Worm (Caenorhabditis elegans) whole organism, young adult: ENCODE results near the gene C18E9.9.

Experiments used
- B0035.1 ChIP-seq: sonication (generic microtip); optimal IDR thresholded peaks from 2 replicates; lab custom pipeline; 2016; ENCODE audit warnings: missing genetic modification characterization, mild to moderate bottlenecking, missing compliant biosample characterization, missing genotype, missing genetic modification reagents
- F37B4.10 ChIP-seq: fragments of 200-800 bp; sonication (Bioruptor generic); IDR thresholded peaks from 2 replicates; pipeline ENCODE4 v1.3.6; 2022; ENCODE audit warnings: missing genetic modification characterization, missing compliant biosample characterization
- F55B11.4 ChIP-seq: sonication (generic microtip); optimal IDR thresholded peaks from 2 replicates; lab custom pipeline; 2016; ENCODE audit warnings: missing compliant biosample characterization, missing genetic modification characterization, borderline replicate concordance; ENCODE audit not compliant: insufficient read depth
- K12H6.12 ChIP-seq: fragments of 200-800 bp; sonication (Bioruptor generic); optimal IDR thresholded peaks from 2 replicates; lab custom pipeline; 2018; ENCODE audit warnings: mild to moderate bottlenecking, missing genetic modification characterization, missing compliant biosample characterization
- bed-2 ChIP-seq: fragments of 200-800 bp; sonication (Bioruptor generic); IDR thresholded peaks from 2 replicates; pipeline ENCODE4 v1.3.6; 2022; ENCODE audit warnings: missing genetic modification reagents, missing genetic modification characterization, missing compliant biosample characterization
- cebp-1 ChIP-seq, 2 experiments: fragments of 200-800 bp in 1 of 2; sonication (Bioruptor generic) in 1 of 2; sonication (generic microtip) in 1 of 2; IDR thresholded peaks in 1 of 2; optimal IDR thresholded peaks in 1 of 2; 2 replicates each; pipeline versions ENCODE4 v1.3.6 to Lab custom; 2017 to 2022; ENCODE audit warnings: missing compliant biosample characterization in 2 of 2, missing genetic modification characterization in 2 of 2, mild to moderate bottlenecking in 1 of 2, missing genetic modification reagents in 1 of 2, moderate library complexity in 1 of 2
- ceh-27 ChIP-seq: fragments of 200-800 bp; sonication (Bioruptor generic); optimal IDR thresholded peaks from 2 replicates; lab custom pipeline; 2018; ENCODE audit warnings: mild to moderate bottlenecking, missing genetic modification characterization, moderate library complexity, missing compliant biosample characterization
- ceh-40 ChIP-seq: fragments of 200-800 bp; sonication (Bioruptor generic); IDR thresholded peaks from 2 replicates; pipeline ENCODE4 v1.3.6; 2022; ENCODE audit warnings: missing genetic modification characterization, missing compliant biosample characterization
- chd-7 ChIP-seq: sonication (generic microtip); optimal IDR thresholded peaks from 2 replicates; lab custom pipeline; 2016; ENCODE audit warnings: mild to moderate bottlenecking, missing genetic modification characterization, moderate library complexity, missing compliant biosample characterization
- die-1 ChIP-seq: sonication (generic microtip); optimal IDR thresholded peaks from 2 replicates; lab custom pipeline; 2016; ENCODE audit warnings: missing genotype, mild to moderate bottlenecking, missing genetic modification characterization, missing compliant biosample characterization
- dox-1 ChIP-seq: fragments of 200-800 bp; sonication (Bioruptor generic); IDR thresholded peaks from 2 replicates; pipeline ENCODE4 v1.3.6; 2022; ENCODE audit warnings: missing genetic modification reagents, missing genetic modification characterization, missing compliant biosample characterization
- efl-1 ChIP-seq: fragments of 150-350 bp; optimal IDR thresholded peaks from 2 replicates; lab custom pipeline; 2014; ENCODE audit warnings: missing biosample characterization, missing genetic modification reagents, missing genetic modification characterization
- egl-44 ChIP-seq: fragments of 200-800 bp; sonication (Bioruptor generic); IDR thresholded peaks from 2 replicates; pipeline ENCODE4 v1.3.6; 2022; ENCODE audit warnings: missing genetic modification reagents, missing genetic modification characterization, missing compliant biosample characterization
- egrh-3 ChIP-seq: fragments of 200-800 bp; sonication (Bioruptor generic); IDR thresholded peaks from 2 replicates; pipeline ENCODE4 v1.3.6; 2022; ENCODE audit warnings: missing genetic modification reagents, missing genetic modification characterization, missing compliant biosample characterization
- hlh-12 ChIP-seq: sonication (generic microtip); optimal IDR thresholded peaks from 2 replicates; lab custom pipeline; 2016; ENCODE audit warnings: missing genetic modification characterization, missing compliant biosample characterization
- hmg-1.2 ChIP-seq: fragments of 200-800 bp; sonication (Bioruptor generic); IDR thresholded peaks from 2 replicates; pipeline ENCODE4 v1.3.6; 2022; ENCODE audit warnings: missing genetic modification reagents, missing genetic modification characterization, missing compliant biosample characterization
- lag-1 ChIP-seq: fragments of 200-800 bp; sonication (Bioruptor generic); IDR thresholded peaks from 2 replicates; pipeline ENCODE4 v1.3.6; 2022; ENCODE audit warnings: missing genetic modification reagents, missing genetic modification characterization, missing compliant biosample characterization
- lin-26 ChIP-seq: fragments of 200-800 bp; sonication (Bioruptor generic); IDR thresholded peaks from 2 replicates; pipeline ENCODE4 v1.3.6; 2022; ENCODE audit warnings: missing genetic modification reagents, missing genetic modification characterization, missing compliant biosample characterization
- lsl-1 ChIP-seq: fragments of 200-800 bp; sonication (Bioruptor generic); optimal IDR thresholded peaks from 2 replicates; lab custom pipeline; 2018; ENCODE audit warnings: mild to moderate bottlenecking, missing genetic modification characterization, moderate library complexity, missing compliant biosample characterization
- madf-8 ChIP-seq: fragments of 200-800 bp; sonication (Bioruptor generic); conservative IDR thresholded peaks from 2 replicates; pipeline ENCODE4 v1.3.6; 2022; ENCODE audit warnings: missing genetic modification reagents, missing genetic modification characterization, missing compliant biosample characterization
- mcd-1 ChIP-seq: fragments of 200-800 bp; sonication (Bioruptor generic); IDR thresholded peaks from 2 replicates; pipeline ENCODE4 v1.3.6; 2022; ENCODE audit warnings: missing genetic modification reagents, missing genetic modification characterization, missing compliant biosample characterization
- mes-4 ChIP-seq: sonication (generic microtip); optimal IDR thresholded peaks from 2 replicates; lab custom pipeline; 2016; ENCODE audit warnings: missing genotype, missing genetic modification characterization, missing compliant biosample characterization
- nfya-1 ChIP-seq: sonication (generic microtip); optimal IDR thresholded peaks from 2 replicates; lab custom pipeline; 2017; ENCODE audit warnings: antibody characterized with exemption, missing compliant biosample characterization, missing genetic modification characterization, borderline replicate concordance; ENCODE audit not compliant: insufficient read depth
- nfyb-1 ChIP-seq: fragments of 200-800 bp; sonication (Bioruptor generic); IDR thresholded peaks from 2 replicates; pipeline ENCODE4 v1.3.6; 2022; ENCODE audit warnings: missing genetic modification reagents, missing genetic modification characterization, missing compliant biosample characterization
- rcor-1 ChIP-seq: fragments of 200-800 bp; sonication (Bioruptor generic); IDR thresholded peaks from 2 replicates; pipeline ENCODE4 v1.3.6; 2022; ENCODE audit warnings: missing genetic modification reagents, missing genetic modification characterization, missing compliant biosample characterization
- sdz-38 ChIP-seq: sonication (generic microtip); optimal IDR thresholded peaks from 2 replicates; lab custom pipeline; 2016; ENCODE audit warnings: missing genotype, missing genetic modification characterization, missing compliant biosample characterization
- snpc-4 ChIP-seq, 5 experiments: fragments of 150-350 bp in 1 of 5; sonication (generic microtip) in 4 of 5; optimal IDR thresholded peaks; 2 replicates each; lab custom pipeline; 2014 to 2018; ENCODE audit warnings: missing genetic modification characterization in 5 of 5, missing biosample characterization in 3 of 5, antibody characterized with exemption in 2 of 5, mild to moderate bottlenecking in 2 of 5, missing compliant biosample characterization in 2 of 5, missing genotype in 2 of 5, moderate library complexity in 2 of 5, missing genetic modification reagents in 1 of 5
- somi-1 ChIP-seq: fragments of 200-800 bp; sonication (Bioruptor generic); optimal IDR thresholded peaks from 2 replicates; lab custom pipeline; 2018; ENCODE audit warnings: mild to moderate bottlenecking, missing genetic modification characterization, missing compliant biosample characterization
- tbp1 ChIP-seq: fragments of 200-800 bp; sonication (Bioruptor generic); optimal IDR thresholded peaks from 2 replicates; lab custom pipeline; 2018; ENCODE audit warnings: mild to moderate bottlenecking, missing genetic modification characterization, missing compliant biosample characterization
- zfh-2 ChIP-seq: fragments of 200-800 bp; sonication (Bioruptor generic); conservative IDR thresholded peaks from 2 replicates; pipeline ENCODE4 v1.3.6; 2022; ENCODE audit warnings: missing genetic modification reagents, missing genetic modification characterization, missing compliant biosample characterization
- zim-3 ChIP-seq: sonication (generic microtip); optimal IDR thresholded peaks from 2 replicates; lab custom pipeline; 2017; ENCODE audit warnings: mild to moderate bottlenecking, missing genetic modification characterization, moderate library complexity, missing compliant biosample characterization
- ztf-6 ChIP-seq: fragments of 200-800 bp; sonication (Bioruptor generic); IDR thresholded peaks from 2 replicates; pipeline ENCODE4 v1.3.6; 2022; ENCODE audit warnings: missing genetic modification reagents, missing genetic modification characterization, missing compliant biosample characterization

C18E9.9 gene

ce11 chrII:9014877-9015505 lies 25.6 kb upstream of the C18E9.9 start:
- TF ChIP-seq hlh-12 (no peak), dox-1 (0 out of 2 replicates have a peak, but pooled peaks have one; percentile 9), ceh-40 (GFP tag; lab: Robert Waterston, UW) (no peak), zfh-2 (no peak), egl-44 (GFP tag; lab: Robert Waterston, UW) (no peak), cebp-1 (GFP tag; IDR thresholded peaks at IDR 0.05; lab: Robert Waterston, UW) (no peak), cebp-1 (tag; optimal IDR thresholded peaks at IDR 0.05; lab: Kevin White, UChicago) (no peak)

DNA sequence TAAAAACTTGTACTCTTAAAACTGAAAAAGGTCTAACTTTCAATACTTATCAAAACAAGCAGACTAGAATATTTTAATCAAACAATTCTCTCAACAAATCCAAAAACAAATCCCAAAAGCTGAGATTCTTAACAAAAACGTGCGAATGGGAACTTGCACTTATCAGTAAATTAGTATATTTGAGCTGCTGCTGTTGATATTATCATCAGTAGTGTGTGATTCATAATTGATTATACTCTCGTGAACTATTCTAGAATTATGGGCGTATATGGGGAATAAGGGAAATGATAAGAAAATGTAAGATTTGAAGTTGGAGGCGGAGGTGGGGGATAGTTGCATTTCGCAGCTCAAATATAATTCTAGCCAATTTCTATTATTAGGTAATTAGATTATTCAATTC lies 24.8 kb upstream of the C18E9.9 start:
- TF ChIP-seq snpc-4 (GFP tag; optimal IDR thresholded peaks at IDR 0.05; lab: Kevin White, UChicago) (no peak), snpc-4 (tag; optimal IDR thresholded peaks at IDR 0.05; lab: Kevin White, UChicago) (no peak), bed-2 (GFP tag; lab: Robert Waterston, UW) (no peak), somi-1 (GFP tag; lab: Kevin White, UChicago) (no peak), rcor-1 (GFP tag; lab: Robert Waterston, UW) (no peak), egl-44 (GFP tag; lab: Robert Waterston, UW) (no peak), efl-1 (no peak), lag-1 (GFP tag; lab: Robert Waterston, UW) (no peak), lsl-1 (GFP tag; lab: Kevin White, UChicago) (no peak), cebp-1 (GFP tag; IDR thresholded peaks at IDR 0.05; lab: Robert Waterston, UW) (no peak), cebp-1 (tag; optimal IDR thresholded peaks at IDR 0.05; lab: Kevin White, UChicago) (no peak), F55B11.4 (tag; lab: Kevin White, UChicago) (no peak)
- TF ChIP-seq, all 124 proteins: peak for 0

DNA sequence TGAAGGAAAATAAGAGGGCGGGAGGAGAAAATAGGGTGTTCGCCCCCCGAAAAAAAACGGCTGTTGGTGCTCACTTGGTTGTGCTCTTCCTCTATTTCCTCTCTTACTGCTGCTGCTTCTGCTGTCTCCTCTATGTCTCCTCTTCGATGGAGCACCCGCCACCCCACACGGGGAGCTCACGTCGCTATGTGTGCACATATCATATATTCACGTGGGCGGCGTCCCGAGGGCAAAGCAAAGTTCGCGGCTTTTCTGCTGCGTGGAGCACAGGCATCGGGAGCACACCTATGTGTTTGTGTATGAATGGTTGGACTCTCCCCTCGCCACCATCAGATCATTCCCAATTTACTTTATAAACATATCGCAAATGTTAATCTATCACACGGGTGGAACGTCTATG lies 24.0 kb upstream of the C18E9.9 start:
- 0 out of 2 replicates have a peak, but pooled peaks have one; percentile 40 for TF ChIP-seq mcd-1 (GFP tag; lab: Robert Waterston, UW)
- no peak for TF ChIP-seq somi-1 (GFP tag; lab: Kevin White, UChicago)
- no peak for TF ChIP-seq nfyb-1 (GFP tag; lab: Robert Waterston, UW)
- TF ChIP-seq dox-1 = peak; percentile 41; the same call in 1 of the 2 replicates
- no peak for TF ChIP-seq sdz-38 (tag; lab: Kevin White, UChicago)
- no peak for TF ChIP-seq lin-26 (GFP tag; lab: Robert Waterston, UW)
- TF ChIP-seq hmg-1.2 (GFP tag; lab: Robert Waterston, UW) = 0 out of 2 replicates have a peak, but pooled peaks have one; percentile 19
- TF ChIP-seq zim-3 = no peak
- no peak for TF ChIP-seq B0035.1
- TF ChIP-seq ceh-27 (GFP tag; lab: Kevin White, UChicago) = peak; percentile 31
- TF ChIP-seq hlh-12 = no peak
- TF ChIP-seq F37B4.10 (GFP tag; lab: Robert Waterston, UW) = no peak
- peak; percentile 38; the same call in 1 of the 2 replicates for TF ChIP-seq egrh-3 (GFP tag; lab: Robert Waterston, UW)
- TF ChIP-seq tbp1 (GFP tag; lab: Kevin White, UChicago) = no peak
- peak; percentile 55 for TF ChIP-seq K12H6.12 (tag; lab: Kevin White, UChicago)
- TF ChIP-seq madf-8 (GFP tag; lab: Robert Waterston, UW) = no peak
- TF ChIP-seq chd-7 = peak; percentile 36
- no peak for TF ChIP-seq die-1 (tag; lab: Kevin White, UChicago)
- no peak for TF ChIP-seq nfya-1 (tag; lab: Kevin White, UChicago)
- TF ChIP-seq mes-4 = no peak
- TF ChIP-seq zfh-2 = peak; percentile 93
- TF ChIP-seq ztf-6 (GFP tag; lab: Robert Waterston, UW) = 0 out of 2 replicates have a peak, but pooled peaks have one; percentile 4
